Worm (Caenorhabditis elegans) whole organism, late embryonic: ENCODE results near the gene srd-74.

ENCODE experiments used
- ahr-1 ChIP-seq: sonication (generic microtip); optimal IDR thresholded peaks from 2 replicates; lab custom pipeline; 2016; ENCODE audit warnings: missing genetic modification characterization, missing compliant biosample characterization
- fkh-10 ChIP-seq: fragments of 150-350 bp; optimal IDR thresholded peaks from 2 replicates; lab custom pipeline; 2014; ENCODE audit warnings: missing biosample characterization, missing genetic modification reagents, missing genetic modification characterization
- mec-3 ChIP-seq: sonication (generic microtip); optimal IDR thresholded peaks from 2 replicates; lab custom pipeline; 2016; ENCODE audit warnings: borderline replicate concordance, missing genetic modification characterization, missing compliant biosample characterization
- pax-1 ChIP-seq: fragments of 150-350 bp; optimal IDR thresholded peaks from 2 replicates; lab custom pipeline; 2014; ENCODE audit warnings: missing biosample characterization, missing genetic modification characterization
- pha-2 ChIP-seq: sonication (generic microtip); optimal IDR thresholded peaks from 2 replicates; lab custom pipeline; 2017; ENCODE audit warnings: mild to moderate bottlenecking, missing genetic modification characterization, missing compliant biosample characterization
- pha-4 ChIP-seq: fragments of 150-350 bp; optimal IDR thresholded peaks from 2 replicates; lab custom pipeline; 2018; ENCODE audit warnings: missing biosample characterization, missing genetic modification reagents, missing genetic modification characterization
- sox-2 ChIP-seq: fragments of 200-800 bp; sonication (Bioruptor generic); IDR thresholded peaks from 2 replicates; pipeline ENCODE4 v1.3.6; 2022; ENCODE audit warnings: missing genetic modification reagents, missing genetic modification characterization, missing compliant biosample characterization
- tbx-2 ChIP-seq: sonication (generic microtip); optimal IDR thresholded peaks from 2 replicates; lab custom pipeline; 2016; ENCODE audit warnings: missing genetic modification characterization, missing compliant biosample characterization
- ttx-3 ChIP-seq: sonication (generic microtip); optimal IDR thresholded peaks from 2 replicates; lab custom pipeline; 2016; ENCODE audit warnings: missing genetic modification reagents, missing genetic modification characterization, missing compliant biosample characterization
- unc-86 ChIP-seq: sonication (generic microtip); optimal IDR thresholded peaks from 2 replicates; lab custom pipeline; 2016; ENCODE audit warnings: missing genetic modification characterization, missing compliant biosample characterization

ce11 chrIII:11808818-11809217 is 26.9 kb downstream of the srd-74 start, which contains the start of gene C18D11.9:
- no peak for TF ChIP-seq pax-1
- no peak for TF ChIP-seq unc-86
- no peak for TF ChIP-seq pha-4 (tag; lab: Kevin White, UChicago)
- no peak for TF ChIP-seq pha-2 (tag; lab: Kevin White, UChicago)
- TF ChIP-seq sox-2 (GFP tag; lab: Robert Waterston, UW): no peak
- TF ChIP-seq fkh-10: no peak
- no peak for TF ChIP-seq ttx-3
- TF ChIP-seq ahr-1: no peak
- TF ChIP-seq tbx-2 (tag; lab: Kevin White, UChicago): no peak
- TF ChIP-seq mec-3 (tag; lab: Kevin White, UChicago): no peak
